Worm (Caenorhabditis elegans): ENCODE data around the gene E04F6.6.

DNA sequence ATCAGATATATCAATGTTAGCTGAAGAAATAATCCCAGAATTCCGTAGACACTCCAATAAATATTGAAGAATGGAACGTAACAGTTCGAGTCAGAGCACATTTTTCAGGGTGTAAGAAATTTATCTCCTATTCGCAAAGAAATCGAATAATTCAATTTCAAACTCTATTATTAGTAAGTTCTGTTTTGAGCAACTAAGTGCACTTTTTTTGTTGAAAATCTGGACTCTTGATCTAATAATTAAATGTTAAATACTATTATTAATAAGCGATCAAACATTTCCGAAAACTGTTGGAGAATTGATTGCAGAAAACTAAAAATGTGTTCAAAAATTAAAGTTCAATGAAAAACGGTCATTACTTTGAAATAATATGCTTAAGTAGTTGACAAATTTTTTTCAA lies 3.7 kb upstream of the E04F6.6 start, which contains the start of gene srd-56:
- TF ChIP-seq snpc-4 (tag; optimal IDR thresholded peaks at IDR 0.05) (no peak), ztf-11 (tag; optimal IDR thresholded peaks at IDR 0.05) (no peak), pha-4 (GFP tag; IDR thresholded peaks at IDR 0.05) (no peak), pha-4 (tag; optimal IDR thresholded peaks at IDR 0.05) (no peak), lin-38 (GFP tag; IDR thresholded peaks at IDR 0.05) (no peak), ZK546.5 (tag; optimal IDR thresholded peaks at IDR 0.05) (no peak), hif-1 (tag; optimal IDR thresholded peaks at IDR 0.05) (no peak), unc-62 (GFP tag; optimal IDR thresholded peaks at IDR 0.05 in 1 of 2) (no peak), unc-62 (tag; optimal IDR thresholded peaks at IDR 0.05) (no peak), jun-1 (tag; optimal IDR thresholded peaks at IDR 0.05) (no peak), aly-2 (tag; optimal IDR thresholded peaks at IDR 0.05) (no peak), unc-39 (tag; optimal IDR thresholded peaks at IDR 0.05) (no peak)

Data from whole organism, L4 larva.